Fruit fly (Drosophila melanogaster): ENCODE measurements around the gene tkv.

Gene tkv

DNA sequence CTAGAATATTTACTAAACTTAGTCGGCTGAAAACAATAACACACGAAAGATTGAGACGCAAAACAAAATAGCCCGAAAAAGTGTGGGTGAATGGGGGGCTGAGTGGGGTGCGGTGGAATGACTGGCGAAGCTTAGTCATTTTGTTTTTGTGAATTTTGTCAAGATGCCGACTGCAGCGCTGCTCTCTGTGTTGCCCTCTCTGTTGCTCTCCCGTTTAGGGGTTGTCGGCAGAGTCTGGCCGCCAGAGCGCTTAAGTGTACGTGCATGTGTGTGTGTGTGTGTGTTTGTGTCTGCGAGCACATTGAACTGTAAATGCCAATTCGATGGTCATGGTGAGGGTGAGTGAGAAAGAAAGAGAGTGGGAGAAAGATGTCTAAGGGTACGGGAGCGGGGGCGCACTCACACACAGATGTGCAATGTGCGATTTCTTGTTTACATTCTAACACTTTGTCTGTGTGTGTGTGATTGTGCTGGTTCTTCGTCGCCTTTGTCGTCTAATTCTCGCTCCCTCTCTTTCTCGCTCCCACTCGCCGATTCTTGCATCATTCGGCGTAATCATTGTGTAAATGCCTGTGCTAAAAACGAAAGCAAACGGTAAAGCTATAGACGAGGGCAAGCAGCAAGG, 35.3 kb upstream of the tkv start (continued):
- TF ChIP-seq BEAF-32 (GFP tag; optimal IDR thresholded peaks at IDR 0.05) (no peak), CG16779 (GFP tag; IDR thresholded peaks at IDR 0.05) (no peak), oc (tag; optimal IDR thresholded peaks at IDR 0.05) (peak; percentile 14), HLHmδ (GFP tag; optimal IDR thresholded peaks at IDR 0.05) (no peak), danr (GFP tag; IDR thresholded peaks at IDR 0.05) (no peak), CG42726 (GFP tag; IDR thresholded peaks at IDR 0.05; ENCODE audit: partially characterized antibody) (no peak), CG2199 (GFP tag; IDR thresholded peaks at IDR 0.05) (0 out of 3 replicates have a peak, but pooled peaks have one; percentile 48), CG30020 (tag; optimal IDR thresholded peaks at IDR 0.05) (no peak), Bdp1 (GFP tag; optimal IDR thresholded peaks at IDR 0.05) (no peak), Taf1 (GFP tag; IDR thresholded peaks at IDR 0.05) (no peak), Eip74EF (GFP tag; optimal IDR thresholded peaks at IDR 0.05) (no peak), Dbx (GFP tag; IDR thresholded peaks at IDR 0.05) (peak; percentile 49; the same call in 1 of the 3 replicates), CG7786 (GFP tag; optimal IDR thresholded peaks at IDR 0.05) (no peak), peb (GFP tag; IDR thresholded peaks at IDR 0.05) (no peak), Dip3 (GFP tag; optimal IDR thresholded peaks at IDR 0.05) (no peak), Hr78 (GFP tag; optimal IDR thresholded peaks at IDR 0.05) (peak in 1 of 2 experiments; percentile 10), chinmo (GFP tag; IDR thresholded peaks at IDR 0.05; ENCODE audit: partially characterized antibody) (peak; percentile 88; the same call in 3 of the 4 replicates), CG32767 (GFP tag; IDR thresholded peaks at IDR 0.05) (no peak), unpg (GFP tag; optimal IDR thresholded peaks at IDR 0.05) (no peak), Mes4 (GFP tag; optimal IDR thresholded peaks at IDR 0.05) (no peak), sens (GFP tag) (peak; percentile 65), CG10366 (GFP tag; IDR thresholded peaks at IDR 0.05) (no peak), Oli (tag; optimal IDR thresholded peaks at IDR 0.05) (no peak), CG18476 (GFP tag; optimal IDR thresholded peaks at IDR 0.05) (no peak), Hand (GFP tag; optimal IDR thresholded peaks at IDR 0.05) (no peak), Optix (GFP tag; IDR thresholded peaks at IDR 0.05) (no peak), cas (GFP tag; IDR thresholded peaks at IDR 0.05) (no peak), Adf1 (GFP tag; IDR thresholded peaks at IDR 0.05) (peak; percentile 53), CG5180 (GFP tag; optimal IDR thresholded peaks at IDR 0.05) (peak; percentile 94), Max (GFP tag; optimal IDR thresholded peaks at IDR 0.05) (no peak), CG15514 (GFP tag; optimal IDR thresholded peaks at IDR 0.05) (no peak), lov (optimal IDR thresholded peaks at IDR 0.05) (no peak), lov (GFP tag; IDR thresholded peaks at IDR 0.05) (no peak), HLH54F (GFP tag; optimal IDR thresholded peaks at IDR 0.05) (no peak), abd-A (tag; optimal IDR thresholded peaks at IDR 0.05) (no peak), bbx (GFP tag; IDR thresholded peaks at IDR 0.05; ENCODE audit: partially characterized antibody) (0 out of 2 replicates have a peak, but pooled peaks have one; percentile 40), grn (GFP tag; optimal IDR thresholded peaks at IDR 0.05) (no peak), CG3726 (GFP tag; IDR thresholded peaks at IDR 0.05) (no peak), yki (optimal IDR thresholded peaks at IDR 0.05) (no peak), CG1832 (GFP tag; optimal IDR thresholded peaks at IDR 0.05) (peak; percentile 40), lola (GFP tag; optimal IDR thresholded peaks at IDR 0.05) (no peak), Vsx1 (GFP tag; optimal IDR thresholded peaks at IDR 0.05) (no peak), CG6254 (GFP tag; optimal IDR thresholded peaks at IDR 0.05) (no peak), crol (GFP tag; IDR thresholded peaks at IDR 0.05) (peak; percentile 85), CG1647 (GFP tag; optimal IDR thresholded peaks at IDR 0.05) (no peak), CG14860 (GFP tag; IDR thresholded peaks at IDR 0.05; ENCODE audit: partially characterized antibody) (no peak), CG12659 (GFP tag; optimal IDR thresholded peaks at IDR 0.05) (no peak), Xbp1 (GFP tag; optimal IDR thresholded peaks at IDR 0.05) (no peak), ato (GFP tag; IDR thresholded peaks at IDR 0.05; ENCODE audit: partially characterized antibody) (no peak)
